Worm (Caenorhabditis elegans): ENCODE measurements around the gene crb-3.

Gene crb-3

ce11 chrX:9212675-9213074, 9.1 kb downstream of the crb-3 start:
- TF ChIP-seq F13C5.2 (tag; optimal IDR thresholded peaks at IDR 0.05) (no peak), hmbx-1 (tag; optimal IDR thresholded peaks at IDR 0.05) (no peak), B0310.2 (tag; optimal IDR thresholded peaks at IDR 0.05) (no peak), tra-4 (tag; optimal IDR thresholded peaks at IDR 0.05) (no peak), sea-1 (GFP tag; conservative IDR thresholded peaks at IDR 0.05) (no peak), ets-7 (tag; optimal IDR thresholded peaks at IDR 0.05) (no peak), aly-1 (tag; optimal IDR thresholded peaks at IDR 0.05) (no peak), tbx-11 (GFP tag; IDR thresholded peaks at IDR 0.05) (no peak), ceh-13 (GFP tag; optimal IDR thresholded peaks at IDR 0.05) (no peak), hmg-4 (GFP tag; optimal IDR thresholded peaks at IDR 0.05) (no peak), hnd-1 (tag; optimal IDR thresholded peaks at IDR 0.05) (no peak), tbx-37 (GFP tag; conservative IDR thresholded peaks at IDR 0.05) (no peak), pes-1 (GFP tag; IDR thresholded peaks at IDR 0.05) (no peak), scrt-1 (GFP tag; IDR thresholded peaks at IDR 0.05) (no peak), ceh-36 (tag; optimal IDR thresholded peaks at IDR 0.05) (no peak), ama-1 (optimal IDR thresholded peaks at IDR 0.05) (no peak), flt-1 (GFP tag; IDR thresholded peaks at IDR 0.05) (no peak)

DNA sequence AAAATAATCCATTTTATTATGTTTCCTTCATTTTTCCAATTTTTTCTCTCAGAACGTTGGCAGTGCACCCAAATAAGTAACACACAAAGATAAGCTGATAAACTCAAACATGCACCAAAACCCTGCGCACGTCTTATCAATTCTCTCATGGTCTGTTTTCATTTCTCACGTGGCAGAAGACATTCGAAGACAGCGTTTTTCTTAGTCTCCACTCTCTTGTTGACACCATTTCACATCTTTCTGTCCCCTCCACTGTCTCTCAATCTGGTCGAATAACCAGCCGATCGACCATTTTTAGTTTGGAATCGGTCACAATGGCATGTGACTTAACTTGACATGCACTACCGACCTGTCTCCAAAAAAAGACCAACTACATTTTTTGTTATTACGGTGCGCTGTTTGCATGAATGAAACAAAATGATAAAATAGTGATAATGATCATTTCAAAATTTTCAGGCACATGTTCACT, 10.3 kb downstream of the crb-3 start, which contains the start of gene C35B8.3:
Gene C35B8.3, plus strand, starts transcription at position 51 of the 469 bp plus-strand sequence.
- TF ChIP-seq pes-1 (GFP tag; IDR thresholded peaks at IDR 0.05) = no peak
- TF ChIP-seq sea-1 (GFP tag; conservative IDR thresholded peaks at IDR 0.05) = no peak
- no peak for TF ChIP-seq hmg-4 (GFP tag; optimal IDR thresholded peaks at IDR 0.05)
- no peak for TF ChIP-seq scrt-1 (GFP tag; IDR thresholded peaks at IDR 0.05)
- no peak for TF ChIP-seq tbx-11 (GFP tag; IDR thresholded peaks at IDR 0.05)
- TF ChIP-seq F13C5.2 (tag; optimal IDR thresholded peaks at IDR 0.05) = no peak
- TF ChIP-seq tbx-37 (GFP tag; conservative IDR thresholded peaks at IDR 0.05) = no peak

DNA sequence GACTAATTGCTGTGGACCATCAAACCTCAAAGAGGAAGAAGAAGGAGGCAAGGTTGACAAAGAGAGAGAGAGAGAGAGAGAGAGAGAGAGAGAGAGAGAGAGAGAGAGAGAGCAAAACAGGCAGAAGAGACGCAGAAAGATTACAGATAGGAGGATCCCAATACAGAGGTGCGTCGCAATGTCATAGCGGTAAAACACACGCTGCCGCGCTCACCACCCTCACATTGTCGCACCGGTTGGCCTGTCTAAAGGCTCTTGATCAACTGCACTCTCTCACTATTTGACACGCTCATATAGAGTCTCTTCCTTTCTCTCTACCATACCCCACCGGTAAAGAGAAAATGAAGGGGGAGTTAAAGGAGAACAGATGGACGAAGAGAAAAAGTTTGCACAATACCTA, 21.7 kb downstream of the crb-3 start:
- TF ChIP-seq F13C5.2 (tag; optimal IDR thresholded peaks at IDR 0.05) (peak; percentile 14), sea-1 (GFP tag; conservative IDR thresholded peaks at IDR 0.05) (0 out of 2 replicates have a peak, but pooled peaks have one; percentile 13), pes-1 (GFP tag; IDR thresholded peaks at IDR 0.05) (peak; percentile 52; the same call in 1 of the 2 replicates), hmbx-1 (tag; optimal IDR thresholded peaks at IDR 0.05) (peak; percentile 30), tra-4 (tag; optimal IDR thresholded peaks at IDR 0.05) (no peak), tbx-11 (GFP tag; IDR thresholded peaks at IDR 0.05) (no peak), hmg-4 (GFP tag; optimal IDR thresholded peaks at IDR 0.05) (peak; percentile 89), scrt-1 (GFP tag; IDR thresholded peaks at IDR 0.05) (no peak), ceh-13 (GFP tag; optimal IDR thresholded peaks at IDR 0.05) (peak; percentile 28), ets-7 (tag; optimal IDR thresholded peaks at IDR 0.05) (peak; percentile 14), ama-1 (optimal IDR thresholded peaks at IDR 0.05) (no peak), tbx-37 (GFP tag; conservative IDR thresholded peaks at IDR 0.05) (no peak), B0310.2 (tag; optimal IDR thresholded peaks at IDR 0.05) (peak; percentile 39)

ce11 chrX:9226904-9227303, 23.3 kb downstream of the crb-3 start:
- TF ChIP-seq tbx-11 (GFP tag; IDR thresholded peaks at IDR 0.05) (no peak), ceh-13 (GFP tag; optimal IDR thresholded peaks at IDR 0.05) (no peak), sea-1 (GFP tag; conservative IDR thresholded peaks at IDR 0.05) (no peak), B0310.2 (tag; optimal IDR thresholded peaks at IDR 0.05) (no peak), pes-1 (GFP tag; IDR thresholded peaks at IDR 0.05) (no peak), ets-7 (tag; optimal IDR thresholded peaks at IDR 0.05) (no peak), hnd-1 (tag; optimal IDR thresholded peaks at IDR 0.05) (no peak), flt-1 (GFP tag; IDR thresholded peaks at IDR 0.05) (no peak), hmbx-1 (tag; optimal IDR thresholded peaks at IDR 0.05) (no peak), tbx-37 (GFP tag; conservative IDR thresholded peaks at IDR 0.05) (no peak), ceh-36 (tag; optimal IDR thresholded peaks at IDR 0.05) (no peak), ama-1 (optimal IDR thresholded peaks at IDR 0.05) (no peak), hmg-4 (GFP tag; optimal IDR thresholded peaks at IDR 0.05) (no peak), F13C5.2 (tag; optimal IDR thresholded peaks at IDR 0.05) (no peak)

DNA sequence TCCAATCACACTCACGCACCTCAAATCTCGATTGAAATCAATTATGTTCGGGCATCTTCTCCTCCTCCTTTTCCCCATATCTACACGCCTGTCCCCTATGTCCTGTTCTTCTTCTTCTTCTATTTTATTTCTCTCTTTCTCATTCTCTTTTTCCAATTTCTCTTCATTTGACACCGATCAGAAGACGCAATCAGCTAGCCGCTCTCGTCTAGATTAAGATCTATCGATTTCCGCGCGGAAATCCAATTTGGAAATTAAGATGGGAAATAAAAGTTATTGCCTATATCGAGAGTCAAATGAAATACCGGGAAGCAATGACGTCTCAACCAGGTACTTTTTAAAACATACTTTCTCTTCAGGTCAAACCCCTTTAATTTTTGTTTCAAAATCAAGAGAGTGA, 24.9 kb downstream of the crb-3 start:
- TF ChIP-seq hmbx-1 (tag; optimal IDR thresholded peaks at IDR 0.05) (no peak), hmg-4 (GFP tag; optimal IDR thresholded peaks at IDR 0.05) (no peak), F13C5.2 (tag; optimal IDR thresholded peaks at IDR 0.05) (no peak), aly-1 (tag; optimal IDR thresholded peaks at IDR 0.05) (no peak), flt-1 (GFP tag; IDR thresholded peaks at IDR 0.05) (no peak), B0310.2 (tag; optimal IDR thresholded peaks at IDR 0.05) (no peak), tbx-37 (GFP tag; conservative IDR thresholded peaks at IDR 0.05) (no peak), pes-1 (GFP tag; IDR thresholded peaks at IDR 0.05) (no peak), tra-4 (tag; optimal IDR thresholded peaks at IDR 0.05) (no peak), ets-7 (tag; optimal IDR thresholded peaks at IDR 0.05) (no peak), hnd-1 (tag; optimal IDR thresholded peaks at IDR 0.05) (no peak), sea-1 (GFP tag; conservative IDR thresholded peaks at IDR 0.05) (no peak), scrt-1 (GFP tag; IDR thresholded peaks at IDR 0.05) (no peak), ama-1 (optimal IDR thresholded peaks at IDR 0.05) (no peak), tbx-11 (GFP tag; IDR thresholded peaks at IDR 0.05) (no peak), ceh-36 (tag; optimal IDR thresholded peaks at IDR 0.05) (no peak), ceh-13 (GFP tag; optimal IDR thresholded peaks at IDR 0.05) (no peak)

DNA sequence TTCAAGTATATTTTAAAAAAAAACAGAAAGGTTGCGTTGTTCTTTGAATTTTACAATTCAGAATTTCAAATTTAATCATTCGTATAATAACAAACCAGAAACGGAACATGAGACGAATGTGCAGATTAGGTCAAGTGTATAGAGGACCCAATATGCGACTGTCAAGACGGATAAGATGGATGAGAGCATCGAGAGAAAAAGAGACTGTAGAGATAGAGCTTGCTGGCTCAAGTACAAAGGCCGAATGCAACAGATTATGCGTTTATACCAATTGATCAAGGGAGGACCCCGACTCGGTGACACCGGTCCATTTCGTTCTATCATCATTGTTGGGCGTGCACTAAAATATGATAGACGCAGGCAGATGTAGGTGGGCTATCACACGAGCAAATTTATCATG, 26.8 kb downstream of the crb-3 start:
- TF ChIP-seq tbx-37 (GFP tag; conservative IDR thresholded peaks at IDR 0.05) = no peak
- no peak for TF ChIP-seq hmg-4 (GFP tag; optimal IDR thresholded peaks at IDR 0.05)
- no peak for TF ChIP-seq ceh-36 (tag; optimal IDR thresholded peaks at IDR 0.05)
- TF ChIP-seq F13C5.2 (tag; optimal IDR thresholded peaks at IDR 0.05) = no peak
- no peak for TF ChIP-seq pes-1 (GFP tag; IDR thresholded peaks at IDR 0.05)
- TF ChIP-seq ceh-13 (GFP tag; optimal IDR thresholded peaks at IDR 0.05) = no peak
- TF ChIP-seq flt-1 (GFP tag; IDR thresholded peaks at IDR 0.05) = no peak
- no peak for TF ChIP-seq sea-1 (GFP tag; conservative IDR thresholded peaks at IDR 0.05)

DNA sequence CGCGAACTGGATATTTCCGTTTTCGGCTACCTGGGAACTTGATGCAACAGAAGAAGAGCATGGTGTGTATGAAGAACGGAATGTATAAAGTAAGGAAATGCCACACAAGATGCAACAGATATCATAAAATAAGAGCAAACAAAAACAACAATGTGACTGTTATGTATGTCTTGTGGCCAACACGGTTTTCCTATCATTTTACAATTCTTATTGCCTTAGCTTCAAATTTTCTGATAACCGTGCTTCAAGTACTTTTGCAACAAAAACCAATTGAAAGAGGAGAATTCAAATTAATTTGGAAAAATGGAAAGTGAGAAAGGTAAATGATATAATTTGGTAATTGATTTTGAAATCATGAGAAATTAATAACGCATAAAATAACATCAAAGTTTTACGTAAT, 28.0 kb downstream of the crb-3 start:
- TF ChIP-seq pes-1 (GFP tag; IDR thresholded peaks at IDR 0.05) (no peak), flt-1 (GFP tag; IDR thresholded peaks at IDR 0.05) (no peak), tra-4 (tag; optimal IDR thresholded peaks at IDR 0.05) (no peak), ets-7 (tag; optimal IDR thresholded peaks at IDR 0.05) (no peak), aly-1 (tag; optimal IDR thresholded peaks at IDR 0.05) (no peak), F13C5.2 (tag; optimal IDR thresholded peaks at IDR 0.05) (no peak), tbx-11 (GFP tag; IDR thresholded peaks at IDR 0.05) (no peak), ceh-36 (tag; optimal IDR thresholded peaks at IDR 0.05) (no peak), ama-1 (optimal IDR thresholded peaks at IDR 0.05) (no peak), sea-1 (GFP tag; conservative IDR thresholded peaks at IDR 0.05) (no peak), tbx-37 (GFP tag; conservative IDR thresholded peaks at IDR 0.05) (no peak), hnd-1 (tag; optimal IDR thresholded peaks at IDR 0.05) (no peak), scrt-1 (GFP tag; IDR thresholded peaks at IDR 0.05) (no peak), B0310.2 (tag; optimal IDR thresholded peaks at IDR 0.05) (no peak), hmg-4 (GFP tag; optimal IDR thresholded peaks at IDR 0.05) (no peak), hmbx-1 (tag; optimal IDR thresholded peaks at IDR 0.05) (no peak), ceh-13 (GFP tag; optimal IDR thresholded peaks at IDR 0.05) (no peak)

Measured in whole organism, early embryonic.